Fruit fly (Drosophila melanogaster): ENCODE measurements around the gene pxb.

pxb gene

DNA sequence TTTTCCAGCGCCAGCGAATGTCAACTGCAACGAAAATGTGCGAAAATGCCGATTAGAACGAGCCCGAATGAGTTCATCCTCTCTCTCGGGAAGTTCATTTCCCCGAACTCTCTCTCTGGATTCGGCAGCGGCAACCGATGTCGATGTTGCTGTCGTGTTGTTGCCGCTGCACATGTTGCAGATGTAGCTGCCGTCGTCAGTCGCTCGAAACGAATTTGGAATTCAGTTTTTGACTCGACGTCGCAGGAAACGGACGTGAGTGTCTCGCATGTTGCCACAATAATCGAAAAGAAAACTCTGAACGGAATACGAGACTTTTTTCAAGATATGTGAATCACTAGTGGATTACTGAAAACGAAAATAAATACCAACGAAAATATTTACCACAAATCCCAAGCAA lies at the start of gene pxb:
pxb (plus strand) TSS at position 222 of the 400 bp plus-strand sequence.
- TF ChIP-seq Pif1B (GFP tag; optimal IDR thresholded peaks at IDR 0.05) (peak; percentile 25), CG32121 (GFP tag; IDR thresholded peaks at IDR 0.05) (peak; percentile 35; the same call in 1 of the 2 replicates), fd96Ca (GFP tag; IDR thresholded peaks at IDR 0.05) (peak; percentile 48; the same call in 1 of the 3 replicates), Snoo (tag; optimal IDR thresholded peaks at IDR 0.05) (peak; percentile 18), CG8159 (tag; optimal IDR thresholded peaks at IDR 0.05) (peak; percentile 3), Ets98B (GFP tag; IDR thresholded peaks at IDR 0.05) (peak; percentile 63; the same call in 1 of the 2 replicates), D1 (tag; optimal IDR thresholded peaks at IDR 0.05) (no peak), EcR (GFP tag; optimal IDR thresholded peaks at IDR 0.05) (peak; percentile 33), CG8301 (tag; optimal IDR thresholded peaks at IDR 0.05) (no peak), CG13204 (GFP tag; optimal IDR thresholded peaks at IDR 0.05) (peak; percentile 39), rn (GFP tag; IDR thresholded peaks at IDR 0.05) (no peak), CG14655 (GFP tag; optimal IDR thresholded peaks at IDR 0.05) (no peak), Pif1A (GFP tag; optimal IDR thresholded peaks at IDR 0.05) (peak; percentile 2), CG9948 (tag; optimal IDR thresholded peaks at IDR 0.05) (no peak), CG15710 (tag; optimal IDR thresholded peaks at IDR 0.05) (no peak), CG34367 (tag; optimal IDR thresholded peaks at IDR 0.05) (no peak), gl (tag; optimal IDR thresholded peaks at IDR 0.05) (no peak), CG17806 (tag; optimal IDR thresholded peaks at IDR 0.05) (no peak), CG10348 (GFP tag; IDR thresholded peaks at IDR 0.05) (no peak), CG4496 (GFP tag; IDR thresholded peaks at IDR 0.05) (peak; percentile 44; the same call in 1 of the 3 replicates), CG12605 (GFP tag; IDR thresholded peaks at IDR 0.05) (peak; percentile 31; the same call in 1 of the 2 replicates)

DNA sequence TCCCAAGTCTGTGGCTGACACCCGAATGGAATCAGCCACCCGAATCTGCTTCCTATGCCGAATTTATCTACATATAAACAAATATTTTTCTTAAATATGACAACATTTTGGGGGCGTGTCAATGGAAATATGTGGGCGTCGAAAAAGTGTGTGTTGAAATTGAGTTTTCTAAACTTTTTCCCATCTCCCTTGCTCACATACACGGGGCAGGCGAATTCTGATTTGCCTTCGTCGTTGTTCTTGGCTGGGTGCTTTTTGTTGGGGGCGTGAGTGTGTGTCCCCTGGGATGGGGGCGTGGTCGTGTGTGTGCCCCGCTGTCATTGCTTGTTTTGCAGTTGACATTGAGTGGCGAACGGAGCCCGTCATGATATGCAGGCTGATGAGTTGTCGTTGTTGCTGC lies 48.3 kb upstream of the pxb start:
- no peak for TF ChIP-seq CG14655 (GFP tag; optimal IDR thresholded peaks at IDR 0.05)
- TF ChIP-seq CG12605 (GFP tag; IDR thresholded peaks at IDR 0.05): no peak

- TF ChIP-seq CG17806 (tag; optimal IDR thresholded peaks at IDR 0.05) (peak; percentile 17), Snoo (tag; optimal IDR thresholded peaks at IDR 0.05) (no peak), D1 (tag; optimal IDR thresholded peaks at IDR 0.05) (no peak), CG32121 (GFP tag; IDR thresholded peaks at IDR 0.05) (no peak), CG4496 (GFP tag; IDR thresholded peaks at IDR 0.05) (peak; percentile 67; the same call in 2 of the 3 replicates), CG13204 (GFP tag; optimal IDR thresholded peaks at IDR 0.05) (no peak), gl (tag; optimal IDR thresholded peaks at IDR 0.05) (no peak), CG14655 (GFP tag; optimal IDR thresholded peaks at IDR 0.05) (peak; percentile 58), CG15710 (tag; optimal IDR thresholded peaks at IDR 0.05) (no peak), fd96Ca (GFP tag; IDR thresholded peaks at IDR 0.05) (no peak), Ets98B (GFP tag; IDR thresholded peaks at IDR 0.05) (peak; percentile 44), EcR (GFP tag; optimal IDR thresholded peaks at IDR 0.05) (no peak), rn (GFP tag; IDR thresholded peaks at IDR 0.05) (no peak), CG34367 (tag; optimal IDR thresholded peaks at IDR 0.05) (no peak), CG9948 (tag; optimal IDR thresholded peaks at IDR 0.05) (peak; percentile 37), CG8301 (tag; optimal IDR thresholded peaks at IDR 0.05) (peak; percentile 56), CG12605 (GFP tag; IDR thresholded peaks at IDR 0.05) (no peak), CG8159 (tag; optimal IDR thresholded peaks at IDR 0.05) (peak; percentile 23), CG10348 (GFP tag; IDR thresholded peaks at IDR 0.05) (no peak), Pif1B (GFP tag; optimal IDR thresholded peaks at IDR 0.05) (no peak), Pif1A (GFP tag; optimal IDR thresholded peaks at IDR 0.05) (peak; percentile 11)
These were observed 39.1 kb upstream of the pxb start for dm6 chr3R:15626863-15627262.

dm6 chr3R:15627274-15627673 lies 38.7 kb upstream of the pxb start:
- TF ChIP-seq rn (GFP tag; IDR thresholded peaks at IDR 0.05) (no peak), CG13204 (GFP tag; optimal IDR thresholded peaks at IDR 0.05) (no peak), CG8301 (tag; optimal IDR thresholded peaks at IDR 0.05) (no peak), CG10348 (GFP tag; IDR thresholded peaks at IDR 0.05) (no peak), Pif1A (GFP tag; optimal IDR thresholded peaks at IDR 0.05) (no peak), gl (tag; optimal IDR thresholded peaks at IDR 0.05) (no peak), Snoo (tag; optimal IDR thresholded peaks at IDR 0.05) (no peak), CG12605 (GFP tag; IDR thresholded peaks at IDR 0.05) (no peak), CG32121 (GFP tag; IDR thresholded peaks at IDR 0.05) (no peak), CG8159 (tag; optimal IDR thresholded peaks at IDR 0.05) (no peak), CG14655 (GFP tag; optimal IDR thresholded peaks at IDR 0.05) (no peak), CG17806 (tag; optimal IDR thresholded peaks at IDR 0.05) (no peak), CG4496 (GFP tag; IDR thresholded peaks at IDR 0.05) (no peak), D1 (tag; optimal IDR thresholded peaks at IDR 0.05) (no peak), CG34367 (tag; optimal IDR thresholded peaks at IDR 0.05) (no peak), fd96Ca (GFP tag; IDR thresholded peaks at IDR 0.05) (no peak), CG9948 (tag; optimal IDR thresholded peaks at IDR 0.05) (no peak), Ets98B (GFP tag; IDR thresholded peaks at IDR 0.05) (no peak)

DNA sequence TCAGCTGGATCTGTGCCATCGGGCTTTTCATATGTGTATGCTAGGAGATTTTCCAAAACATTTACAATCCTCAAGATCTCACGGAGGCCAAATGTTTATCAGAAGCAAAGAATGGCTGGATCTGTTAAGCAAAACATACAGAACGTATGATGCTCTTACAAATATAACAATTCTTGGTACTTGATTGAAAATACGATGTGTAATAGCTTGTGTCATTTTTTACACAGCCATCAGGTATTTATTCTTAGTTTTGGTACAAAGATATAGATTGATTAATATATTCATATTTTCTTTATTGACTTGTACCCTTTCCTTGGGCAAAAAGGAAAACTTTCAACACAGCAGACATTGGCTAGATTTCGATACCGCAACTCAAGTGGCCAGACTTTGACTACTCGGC lies 38.0 kb upstream of the pxb start:
- TF ChIP-seq Ets98B (GFP tag; IDR thresholded peaks at IDR 0.05): no peak
- TF ChIP-seq CG14655 (GFP tag; optimal IDR thresholded peaks at IDR 0.05): peak; percentile 11

DNA sequence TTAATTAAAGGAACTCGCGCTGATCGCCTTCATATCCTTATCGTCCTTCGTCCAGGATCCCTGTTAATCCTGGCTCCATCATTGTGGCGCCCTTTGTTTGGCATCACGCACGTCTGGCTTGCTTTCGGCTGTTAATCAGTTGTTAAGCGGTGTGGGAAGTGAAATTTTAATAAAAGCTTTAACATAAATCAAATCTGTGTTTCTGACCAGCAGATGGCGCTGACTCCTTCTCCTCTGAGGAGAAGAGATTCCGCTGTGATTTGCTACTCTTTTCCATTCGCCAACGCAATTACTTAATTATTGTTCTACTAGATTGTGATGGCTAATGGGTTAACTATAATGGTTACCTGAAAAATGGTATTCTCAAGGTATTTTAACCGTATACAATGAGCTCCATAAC lies 35.9 kb upstream of the pxb start:
- TF ChIP-seq CG34367 (tag; optimal IDR thresholded peaks at IDR 0.05) (no peak), CG12605 (GFP tag; IDR thresholded peaks at IDR 0.05) (no peak), CG8159 (tag; optimal IDR thresholded peaks at IDR 0.05) (no peak), CG10348 (GFP tag; IDR thresholded peaks at IDR 0.05) (no peak), CG8301 (tag; optimal IDR thresholded peaks at IDR 0.05) (no peak), fd96Ca (GFP tag; IDR thresholded peaks at IDR 0.05) (no peak), CG17806 (tag; optimal IDR thresholded peaks at IDR 0.05) (no peak)

Data from whole organism, pupa.